Fruit fly (Drosophila melanogaster) whole organism, embryonic: ENCODE data around the gene CG3726.

Source experiments
- Ada2b ChIP-seq: fragments of 200-800 bp; sonication (Bioruptor generic); IDR thresholded peaks from 2 replicates; pipeline ENCODE4 v1.3.6; 2022; ENCODE audit warnings: missing biosample characterization, missing genetic modification characterization
- B-H1 ChIP-seq: fragments of 200-800 bp; sonication (Bioruptor generic); IDR thresholded peaks from 3 replicates; pipeline ENCODE4 v1.3.6; 2022; ENCODE audit warnings: missing biosample characterization, missing genetic modification characterization
- CG10209 ChIP-seq: fragments of 200-800 bp; sonication (Bioruptor generic); optimal IDR thresholded peaks from 3 replicates; lab custom pipeline; 2017; ENCODE audit warnings: missing biosample characterization, mild to moderate bottlenecking, missing genetic modification characterization, missing genetic modification reagents
- CG12071 ChIP-seq: fragments of 200-800 bp; sonication (Bioruptor generic); optimal IDR thresholded peaks from 3 replicates; lab custom pipeline; 2018; ENCODE audit warnings: missing biosample characterization, mild to moderate bottlenecking, missing genetic modification characterization
- CG13123 ChIP-seq: fragments of 200-800 bp; sonication (Bioruptor generic); optimal IDR thresholded peaks from 2 replicates; lab custom pipeline; 2016; ENCODE audit warnings: missing biosample characterization, missing genetic modification characterization
- CG13624 ChIP-seq: fragments of 200-800 bp; sonication (Bioruptor generic); optimal IDR thresholded peaks from 2 replicates; lab custom pipeline; 2016; ENCODE audit warnings: missing biosample characterization, missing genetic modification characterization
- CG14441 ChIP-seq: fragments of 200-800 bp; sonication (Bioruptor generic); IDR thresholded peaks from 2 replicates; pipeline ENCODE4 v1.3.6; 2022; ENCODE audit warnings: missing biosample characterization, missing genetic modification characterization
- CG15073 ChIP-seq: fragments of 200-800 bp; sonication (Bioruptor generic); optimal IDR thresholded peaks from 2 replicates; lab custom pipeline; 2016; ENCODE audit warnings: missing biosample characterization, missing genetic modification characterization
- CG17328 ChIP-seq: fragments of 200-800 bp; sonication (Bioruptor generic); IDR thresholded peaks from 2 replicates; pipeline ENCODE4 v1.3.6; 2022; ENCODE audit warnings: missing biosample characterization, missing genetic modification characterization
- CG17359 ChIP-seq: fragments of 200-800 bp; sonication (Bioruptor generic); optimal IDR thresholded peaks from 3 replicates; lab custom pipeline; 2018; ENCODE audit warnings: missing biosample characterization, mild to moderate bottlenecking, missing genetic modification characterization, moderate library complexity
- CG3065 ChIP-seq: fragments of 200-800 bp; sonication (Bioruptor generic); optimal IDR thresholded peaks from 2 replicates; lab custom pipeline; 2016; ENCODE audit warnings: missing biosample characterization, missing genetic modification characterization
- CG4730 ChIP-seq: fragments of 200-800 bp; sonication (Bioruptor generic); IDR thresholded peaks from 2 replicates; pipeline ENCODE4 v1.3.6; 2022; ENCODE audit warnings: missing biosample characterization, missing genetic modification characterization
- CG4854 ChIP-seq: fragments of 200-800 bp; sonication (Bioruptor generic); optimal IDR thresholded peaks from 2 replicates; lab custom pipeline; 2016; ENCODE audit warnings: missing biosample characterization, missing genetic modification characterization, inconsistent platforms
- CG7357 ChIP-seq: fragments of 200-800 bp; sonication (Bioruptor generic); IDR thresholded peaks from 3 replicates; pipeline ENCODE4 v1.3.6; 2022; ENCODE audit warnings: missing biosample characterization, missing genetic modification characterization
- CG7372 ChIP-seq: fragments of 200-800 bp; sonication (Bioruptor generic); IDR thresholded peaks from 2 replicates; pipeline ENCODE4 v1.3.6; 2022; ENCODE audit warnings: missing biosample characterization, missing genetic modification characterization
- CG7556 ChIP-seq: fragments of 200-800 bp; sonication (Bioruptor generic); optimal IDR thresholded peaks from 2 replicates; lab custom pipeline; 2017; ENCODE audit warnings: missing biosample characterization, mild to moderate bottlenecking, missing genetic modification characterization
- CG7786 ChIP-seq: fragments of 200-800 bp; sonication (Bioruptor generic); optimal IDR thresholded peaks from 2 replicates; lab custom pipeline; 2016; ENCODE audit warnings: missing biosample characterization, missing genetic modification characterization
- CG8359 ChIP-seq: fragments of 200-800 bp; sonication (Bioruptor generic); optimal IDR thresholded peaks from 2 replicates; lab custom pipeline; 2017; ENCODE audit warnings: missing biosample characterization, mild to moderate bottlenecking, missing genetic modification characterization, borderline replicate concordance
- CG8924 ChIP-seq: fragments of 200-800 bp; optimal IDR thresholded peaks from 3 replicates; lab custom pipeline; 2019; ENCODE audit warnings: missing biosample characterization, mild to moderate bottlenecking, missing genetic modification characterization, moderate library complexity
- CHES-1-like ChIP-seq: fragments of 200-800 bp; sonication (Bioruptor generic); optimal IDR thresholded peaks from 2 replicates; lab custom pipeline; 2016; ENCODE audit warnings: missing biosample characterization, missing genetic modification characterization
- CoRest ChIP-seq: fragments of 200-800 bp; sonication (Bioruptor generic); optimal IDR thresholded peaks from 3 replicates; lab custom pipeline; 2018; ENCODE audit warnings: missing biosample characterization, mild to moderate bottlenecking, missing genetic modification characterization, moderate library complexity
- Dad ChIP-seq: fragments of 200-800 bp; sonication (Bioruptor generic); optimal IDR thresholded peaks from 3 replicates; lab custom pipeline; 2016; ENCODE audit warnings: missing biosample characterization, missing genetic modification characterization
- Hey ChIP-seq: fragments of 200-800 bp; sonication (Bioruptor generic); optimal IDR thresholded peaks from 3 replicates; lab custom pipeline; 2018; ENCODE audit warnings: missing biosample characterization, mild to moderate bottlenecking, missing genetic modification characterization
- Myb ChIP-seq: fragments of 200-800 bp; sonication (Bioruptor generic); optimal IDR thresholded peaks from 2 replicates; lab custom pipeline; 2016; ENCODE audit warnings: missing biosample characterization, missing genetic modification characterization
- Nf-YA ChIP-seq: fragments of 200-800 bp; sonication (Bioruptor generic); IDR thresholded peaks from 2 replicates; pipeline ENCODE4 v1.3.6; 2022; ENCODE audit warnings: missing biosample characterization, missing genetic modification characterization
- Nf-YB ChIP-seq: fragments of 200-800 bp; sonication (Bioruptor generic); optimal IDR thresholded peaks from 3 replicates; lab custom pipeline; 2019; ENCODE audit warnings: missing biosample characterization, mild to moderate bottlenecking, missing genetic modification characterization, moderate library complexity
- Sox100B ChIP-seq: fragments of 200-800 bp; sonication (Bioruptor generic); optimal IDR thresholded peaks from 3 replicates; lab custom pipeline; 2018; ENCODE audit warnings: missing biosample characterization, mild to moderate bottlenecking, missing genetic modification characterization
- Sox102F ChIP-seq: fragments of 200-800 bp; sonication (Bioruptor generic); optimal IDR thresholded peaks from 2 replicates; lab custom pipeline; 2018; ENCODE audit warnings: missing biosample characterization, mild to moderate bottlenecking, missing genetic modification characterization, moderate library complexity
- Trl ChIP-seq, 3 experiments: fragments of >200 bp in 2 of 3; fragments of 200-800 bp in 1 of 3; sonication (Bioruptor generic) in 1 of 3; optimal IDR thresholded peaks; 2 replicates in 1 of 3; 3 replicates in 2 of 3; lab custom pipeline; 2016 to 2017; ENCODE audit warnings: missing biosample characterization in 1 of 3, missing genetic modification characterization in 1 of 3
- ab ChIP-seq: fragments of 200-800 bp; sonication (Bioruptor generic); optimal IDR thresholded peaks from 2 replicates; lab custom pipeline; 2016; ENCODE audit warnings: missing biosample characterization, missing genetic modification characterization
- abd-A ChIP-seq: fragments of 200-800 bp; sonication (Bioruptor generic); optimal IDR thresholded peaks from 3 replicates; lab custom pipeline; 2019; ENCODE audit warnings: missing biosample characterization, mild to moderate bottlenecking, missing genetic modification characterization, moderate library complexity
- aop ChIP-seq: fragments of 200-800 bp; sonication (Bioruptor generic); IDR thresholded peaks from 2 replicates; pipeline ENCODE4 v1.3.6; 2022; ENCODE audit warnings: missing biosample characterization, missing genetic modification characterization
- bcd ChIP-seq: fragments of 200-800 bp; sonication (Bioruptor generic); optimal IDR thresholded peaks from 2 replicates; lab custom pipeline; 2017; ENCODE audit warnings: missing biosample characterization, mild to moderate bottlenecking, missing genetic modification characterization
- bsh ChIP-seq, 2 experiments: fragments of 200-800 bp; sonication (Bioruptor generic); optimal IDR thresholded peaks; 2 replicates each; lab custom pipeline; 2017 to 2018; ENCODE audit warnings: mild to moderate bottlenecking in 2 of 2, missing biosample characterization in 2 of 2, missing genetic modification characterization in 2 of 2, moderate library complexity in 1 of 2
- chif ChIP-seq, 2 experiments: fragments of 200-800 bp; sonication (Bioruptor generic); optimal IDR thresholded peaks; 3 replicates each; lab custom pipeline; 2016; ENCODE audit warnings: missing biosample characterization in 2 of 2, missing genetic modification characterization in 2 of 2
- dmrt11E ChIP-seq: fragments of 200-800 bp; sonication (Bioruptor generic); optimal IDR thresholded peaks from 3 replicates; lab custom pipeline; 2018; ENCODE audit warnings: missing biosample characterization, mild to moderate bottlenecking, missing genetic modification characterization, moderate library complexity
- eve ChIP-seq, 2 experiments: fragments of >200 bp; optimal IDR thresholded peaks; 2 replicates each; lab custom pipeline; 2017; ENCODE audit warnings: missing biosample characterization in 2 of 2, missing genetic modification characterization in 2 of 2
- fd102C ChIP-seq: fragments of 200-800 bp; sonication (Bioruptor generic); optimal IDR thresholded peaks from 2 replicates; lab custom pipeline; 2018; ENCODE audit warnings: missing biosample characterization, mild to moderate bottlenecking, missing genetic modification characterization, moderate library complexity
- gce ChIP-seq: fragments of 200-800 bp; sonication (Bioruptor generic); IDR thresholded peaks from 3 replicates; pipeline ENCODE4 v1.3.6; 2022; ENCODE audit warnings: missing biosample characterization, missing genetic modification characterization
- h ChIP-seq: fragments of >200 bp; optimal IDR thresholded peaks from 2 replicates; lab custom pipeline; 2017
- insv ChIP-seq, 2 experiments: fragments of 200-800 bp; sonication (Bioruptor generic); optimal IDR thresholded peaks; 3 replicates each; lab custom pipeline; 2016 to 2018; ENCODE audit warnings: missing biosample characterization in 2 of 2, missing genetic modification characterization in 2 of 2
- jing ChIP-seq: fragments of 200-800 bp; sonication (Bioruptor generic); optimal IDR thresholded peaks from 2 replicates; lab custom pipeline; 2018; ENCODE audit warnings: missing biosample characterization, mild to moderate bottlenecking, missing genetic modification characterization
- luna ChIP-seq: fragments of 200-800 bp; sonication (Bioruptor generic); optimal IDR thresholded peaks from 2 replicates; lab custom pipeline; 2016; ENCODE audit warnings: missing biosample characterization, missing genetic modification characterization
- nerfin-1 ChIP-seq: fragments of 200-800 bp; sonication (Bioruptor generic); optimal IDR thresholded peaks from 3 replicates; lab custom pipeline; 2019; ENCODE audit warnings: missing biosample characterization, mild to moderate bottlenecking, missing genetic modification characterization, moderate library complexity
- otp ChIP-seq: fragments of 200-800 bp; sonication (Bioruptor generic); IDR thresholded peaks from 3 replicates; pipeline ENCODE4, ENCODE4 v1.3.6; 2022; ENCODE audit warnings: missing biosample characterization, missing genetic modification characterization
- repo ChIP-seq: fragments of 200-800 bp; sonication (Bioruptor generic); optimal IDR thresholded peaks from 2 replicates; lab custom pipeline; 2016; ENCODE audit warnings: missing biosample characterization, missing genetic modification characterization
- toy ChIP-seq: fragments of 200-800 bp; sonication (Bioruptor generic); IDR thresholded peaks from 2 replicates; pipeline ENCODE4 v1.3.6; 2022; ENCODE audit warnings: missing biosample characterization, missing genetic modification characterization
- usp ChIP-seq: fragments of >200 bp; optimal IDR thresholded peaks from 2 replicates; lab custom pipeline; 2017; ENCODE audit warnings: missing biosample characterization, missing genetic modification characterization
- wdn ChIP-seq: fragments of 200-800 bp; sonication (Bioruptor generic); IDR thresholded peaks from 2 replicates; pipeline ENCODE4 v1.3.6; 2022; ENCODE audit warnings: missing biosample characterization, missing genetic modification characterization

Gene CG3726

dm6 chrX:5894529-5895487 lies 22.1 kb upstream of the CG3726 start (continued):
- TF ChIP-seq bsh (GFP tag; optimal IDR thresholded peaks at IDR 0.05; lab: Kevin White, UChicago) = peak in 1 of 2 experiments; percentile 48
- no peak for TF ChIP-seq abd-A (tag; lab: Kevin White, UChicago)
- no peak for TF ChIP-seq fd102C (GFP tag; lab: Kevin White, UChicago)
- TF ChIP-seq Nf-YB (GFP tag; lab: Kevin White, UChicago) = no peak
- TF ChIP-seq CHES-1-like (GFP tag; lab: Kevin White, UChicago) = no peak
- no peak for TF ChIP-seq CG12071 (GFP tag; lab: Kevin White, UChicago)
- peak; percentile 0 for TF ChIP-seq CoRest (tag; lab: Kevin White, UChicago)
- TF ChIP-seq B-H1 (GFP tag; lab: Robert Waterston, UW) = no peak
- TF ChIP-seq CG4854 (GFP tag; lab: Kevin White, UChicago) = no peak
- TF ChIP-seq Ada2b = no peak
- TF ChIP-seq CG4730 = no peak
- TF ChIP-seq Trl (optimal IDR thresholded peaks at IDR 0.05; lab: Kevin White, UChicago) = no peak
- no peak for TF ChIP-seq Trl (GFP tag; optimal IDR thresholded peaks at IDR 0.05; lab: Kevin White, UChicago)
- TF ChIP-seq CG7357 (GFP tag; lab: Robert Waterston, UW) = no peak
- TF ChIP-seq Sox100B (GFP tag; lab: Kevin White, UChicago) = peak; percentile 7
- TF ChIP-seq bcd = no peak
- TF ChIP-seq Dad (GFP tag; lab: Kevin White, UChicago) = no peak
- no peak for TF ChIP-seq CG3065
- TF ChIP-seq repo (GFP tag; lab: Kevin White, UChicago) = peak; percentile 15
- no peak for TF ChIP-seq toy (GFP tag; lab: Robert Waterston, UW)
- TF ChIP-seq CG7556 (GFP tag; lab: Kevin White, UChicago) = peak; percentile 26
- TF ChIP-seq dmrt11E (tag; lab: Kevin White, UChicago) = peak; percentile 43
- TF ChIP-seq insv (GFP tag; optimal IDR thresholded peaks at IDR 0.05; lab: Kevin White, UChicago) = no peak
- TF ChIP-seq wdn (GFP tag; lab: Robert Waterston, UW) = peak; percentile 43; the same call in 1 of the 2 replicates
- no peak for TF ChIP-seq aop (GFP tag; lab: Robert Waterston, UW)
- 0 out of 2 replicates have a peak, but pooled peaks have one; percentile 14 for TF ChIP-seq CG17328 (GFP tag; lab: Robert Waterston, UW)
- no peak for TF ChIP-seq Nf-YA (GFP tag; lab: Robert Waterston, UW)
- no peak for TF ChIP-seq ab (GFP tag; lab: Kevin White, UChicago)
- TF ChIP-seq usp (GFP tag; lab: Kevin White, UChicago) = no peak
- no peak for TF ChIP-seq CG7372 (GFP tag; lab: Robert Waterston, UW)
- no peak for TF ChIP-seq CG14441 (GFP tag; lab: Robert Waterston, UW)
- TF ChIP-seq CG8924 (tag; lab: Kevin White, UChicago) = peak; percentile 31
- TF ChIP-seq otp (GFP tag; lab: Robert Waterston, UW) = no peak
- TF ChIP-seq CG10209 (GFP tag; lab: Kevin White, UChicago) = no peak
- no peak for TF ChIP-seq luna (GFP tag; lab: Kevin White, UChicago)
- no peak for TF ChIP-seq CG7786 (GFP tag; lab: Kevin White, UChicago)
- no peak for TF ChIP-seq gce
- no peak for TF ChIP-seq chif (GFP tag; optimal IDR thresholded peaks at IDR 0.05; lab: Kevin White, UChicago)
- TF ChIP-seq Sox102F (GFP tag; lab: Kevin White, UChicago) = peak; percentile 31
- TF ChIP-seq eve (GFP tag; optimal IDR thresholded peaks at IDR 0.05; lab: Kevin White, UChicago) = peak in 1 of 2 experiments; percentile 46
- TF ChIP-seq CG15073 (GFP tag; lab: Kevin White, UChicago) = no peak
- no peak for TF ChIP-seq h (lab: Kevin White, UChicago)
- TF ChIP-seq CG8359 (GFP tag; lab: Kevin White, UChicago) = no peak
- TF ChIP-seq Hey (tag; lab: Kevin White, UChicago) = no peak
- no peak for TF ChIP-seq Myb (GFP tag; lab: Kevin White, UChicago)
- no peak for TF ChIP-seq CG13624
- TF ChIP-seq CG13123 (GFP tag; lab: Kevin White, UChicago) = no peak
- no peak for TF ChIP-seq nerfin-1 (tag; lab: Kevin White, UChicago)
- TF ChIP-seq jing (GFP tag; lab: Kevin White, UChicago) = no peak
- TF ChIP-seq CG17359 = no peak
